Fruit fly (Drosophila melanogaster) whole organism, embryonic: ENCODE results near the gene CG8851.
A peak's percentile ranks its signal among the peaks of the same experiment; 100 is the strongest.

ENCODE experiments used
- Awh ChIP-seq: fragments of 200-800 bp; sonication (Bioruptor generic); IDR thresholded peaks from 2 replicates; pipeline ENCODE4, ENCODE4 v1.3.6; 2022; ENCODE audit warnings: missing biosample characterization, missing genetic modification characterization
- CG10959 ChIP-seq: fragments of 200-800 bp; sonication (Bioruptor generic); IDR thresholded peaks from 2 replicates; pipeline ENCODE4 v1.3.6; 2022; ENCODE audit warnings: missing biosample characterization, missing genetic modification characterization
- CG10979 ChIP-seq: fragments of 200-800 bp; sonication (Bioruptor generic); optimal IDR thresholded peaks from 2 replicates; lab custom pipeline; 2018; ENCODE audit warnings: missing biosample characterization, mild to moderate bottlenecking, missing genetic modification characterization, moderate library complexity
- CG12299 ChIP-seq: fragments of 200-800 bp; sonication (Bioruptor generic); optimal IDR thresholded peaks from 2 replicates; lab custom pipeline; 2018; ENCODE audit warnings: missing biosample characterization, mild to moderate bottlenecking, missing genetic modification characterization
- CG1603 ChIP-seq: fragments of 200-800 bp; sonication (Bioruptor generic); optimal IDR thresholded peaks from 2 replicates; lab custom pipeline; 2019; ENCODE audit warnings: missing biosample characterization, mild to moderate bottlenecking, missing genetic modification characterization, moderate library complexity
- CG16779 ChIP-seq: fragments of 200-800 bp; sonication (Bioruptor generic); IDR thresholded peaks from 2 replicates; pipeline ENCODE4 v1.3.6; 2022; ENCODE audit warnings: missing biosample characterization, missing genetic modification characterization
- CG17328 ChIP-seq: fragments of 200-800 bp; sonication (Bioruptor generic); IDR thresholded peaks from 2 replicates; pipeline ENCODE4 v1.3.6; 2022; ENCODE audit warnings: missing biosample characterization, missing genetic modification characterization
- CG17361 ChIP-seq: fragments of 200-800 bp; sonication (Bioruptor generic); IDR thresholded peaks from 3 replicates; pipeline ENCODE4 v1.3.6; 2022; ENCODE audit warnings: missing biosample characterization, missing genetic modification characterization
- CG31224 ChIP-seq: fragments of 200-800 bp; sonication (Bioruptor generic); IDR thresholded peaks from 2 replicates; pipeline ENCODE4 v1.3.6; 2022; ENCODE audit warnings: missing biosample characterization, missing genetic modification characterization
- CG32532 ChIP-seq: fragments of 200-800 bp; sonication (Bioruptor generic); IDR thresholded peaks from 2 replicates; pipeline ENCODE4 v1.3.6; 2022; ENCODE audit warnings: missing biosample characterization, missing genetic modification characterization
- CG32772 ChIP-seq: fragments of 200-800 bp; sonication (Bioruptor generic); IDR thresholded peaks from 2 replicates; pipeline ENCODE4 v1.3.6; 2022; ENCODE audit warnings: missing biosample characterization, missing genetic modification characterization
- CG5180 ChIP-seq: fragments of 200-800 bp; sonication (Bioruptor generic); optimal IDR thresholded peaks from 3 replicates; lab custom pipeline; 2017; ENCODE audit warnings: missing biosample characterization, missing genetic modification characterization, mild to moderate bottlenecking, moderate library complexity, missing genetic modification reagents
- CG8388 ChIP-seq: fragments of 200-800 bp; sonication (Bioruptor generic); optimal IDR thresholded peaks from 2 replicates; lab custom pipeline; 2019; ENCODE audit warnings: missing biosample characterization, mild to moderate bottlenecking, missing genetic modification characterization, moderate library complexity
- CG9609 ChIP-seq: fragments of 200-800 bp; sonication (Bioruptor generic); optimal IDR thresholded peaks from 3 replicates; lab custom pipeline; 2016; ENCODE audit warnings: missing biosample characterization, missing genetic modification characterization
- CG9727 ChIP-seq: fragments of 200-800 bp; sonication (Bioruptor generic); optimal IDR thresholded peaks from 3 replicates; lab custom pipeline; 2017; ENCODE audit warnings: missing biosample characterization, mild to moderate bottlenecking, missing genetic modification characterization
- Chrac-16 ChIP-seq: fragments of 200-800 bp; sonication (Bioruptor generic); optimal IDR thresholded peaks from 3 replicates; lab custom pipeline; 2016; ENCODE audit warnings: missing biosample characterization, missing genetic modification characterization
- D ChIP-seq, 2 experiments: fragments of 200-800 bp in 1 of 2; fragments of >200 bp in 1 of 2; sonication (Bioruptor generic) in 1 of 2; optimal IDR thresholded peaks; 2 replicates in 1 of 2; 3 replicates in 1 of 2; lab custom pipeline; 2017; ENCODE audit warnings: mild to moderate bottlenecking in 1 of 2, missing biosample characterization in 1 of 2, missing genetic modification characterization in 1 of 2, missing genetic modification reagents in 1 of 2
- D19B ChIP-seq: fragments of 200-800 bp; sonication (Bioruptor generic); optimal IDR thresholded peaks from 2 replicates; lab custom pipeline; 2017; ENCODE audit warnings: missing biosample characterization, mild to moderate bottlenecking, missing genetic modification characterization
- Doc3 ChIP-seq: fragments of 200-800 bp; sonication (Bioruptor generic); IDR thresholded peaks from 3 replicates; pipeline ENCODE4 v1.3.6; 2022; ENCODE audit warnings: missing biosample characterization, missing genetic modification characterization; ENCODE audit not compliant: partially characterized antibody
- Drgx ChIP-seq: fragments of 200-800 bp; sonication (Bioruptor generic); IDR thresholded peaks from 2 replicates; pipeline ENCODE4 v1.3.6; 2022; ENCODE audit warnings: missing biosample characterization, missing genetic modification characterization
- ERR ChIP-seq: fragments of 200-800 bp; sonication (Bioruptor generic); optimal IDR thresholded peaks from 2 replicates; lab custom pipeline; 2016; ENCODE audit warnings: missing biosample characterization, missing genetic modification characterization
- Sin3A ChIP-seq: fragments of >200 bp; optimal IDR thresholded peaks from 2 replicates; lab custom pipeline; 2018
- Sry-δ ChIP-seq: fragments of 200-800 bp; sonication (Bioruptor generic); optimal IDR thresholded peaks from 2 replicates; lab custom pipeline; 2016; ENCODE audit warnings: missing biosample characterization, missing genetic modification characterization
- abd-A ChIP-seq: fragments of 200-800 bp; sonication (Bioruptor generic); optimal IDR thresholded peaks from 3 replicates; lab custom pipeline; 2019; ENCODE audit warnings: missing biosample characterization, mild to moderate bottlenecking, missing genetic modification characterization, moderate library complexity
- ash1 ChIP-seq: fragments of 200-800 bp; sonication (Bioruptor generic); optimal IDR thresholded peaks from 2 replicates; lab custom pipeline; 2018; ENCODE audit warnings: missing biosample characterization, mild to moderate bottlenecking, missing genetic modification characterization
- bigmax ChIP-seq: fragments of 200-800 bp; sonication (Bioruptor generic); optimal IDR thresholded peaks from 2 replicates; lab custom pipeline; 2018; ENCODE audit warnings: missing biosample characterization, mild to moderate bottlenecking, missing genetic modification characterization
- caup ChIP-seq: fragments of 200-800 bp; sonication (Bioruptor generic); optimal IDR thresholded peaks from 3 replicates; lab custom pipeline; 2017; ENCODE audit warnings: missing biosample characterization, mild to moderate bottlenecking, missing genetic modification characterization, moderate library complexity; ENCODE audit not compliant: severe bottlenecking
- crc ChIP-seq: fragments of 200-800 bp; sonication (Bioruptor generic); optimal IDR thresholded peaks from 2 replicates; lab custom pipeline; 2016; ENCODE audit warnings: missing biosample characterization, missing genetic modification characterization
- cwo ChIP-seq: fragments of 200-800 bp; sonication (Bioruptor generic); optimal IDR thresholded peaks from 3 replicates; lab custom pipeline; 2017; ENCODE audit warnings: missing biosample characterization, missing genetic modification characterization, mild to moderate bottlenecking, moderate library complexity, missing genetic modification reagents
- gsb-n ChIP-seq: fragments of 200-800 bp; sonication (Bioruptor generic); optimal IDR thresholded peaks from 3 replicates; lab custom pipeline; 2018; ENCODE audit warnings: missing biosample characterization, mild to moderate bottlenecking, missing genetic modification characterization
- hbn ChIP-seq: fragments of 200-800 bp; sonication (Bioruptor generic); IDR thresholded peaks from 2 replicates; pipeline ENCODE4 v1.3.6; 2022; ENCODE audit warnings: missing biosample characterization, missing genetic modification characterization; ENCODE audit not compliant: partially characterized antibody
- hth ChIP-seq: fragments of >200 bp; optimal IDR thresholded peaks from 2 replicates; lab custom pipeline; 2017; ENCODE audit warnings: inconsistent platforms
- lola ChIP-seq, 3 experiments: fragments of >200 bp in 2 of 3; fragments of 200-800 bp in 1 of 3; sonication (Bioruptor generic) in 1 of 3; optimal IDR thresholded peaks; 2 replicates each; lab custom pipeline; 2017 to 2019; ENCODE audit warnings: missing biosample characterization in 3 of 3, missing genetic modification characterization in 3 of 3, mild to moderate bottlenecking in 1 of 3, moderate library complexity in 1 of 3
- nmo ChIP-seq: fragments of 200-800 bp; sonication (Bioruptor generic); optimal IDR thresholded peaks from 2 replicates; lab custom pipeline; 2018; ENCODE audit warnings: missing biosample characterization, mild to moderate bottlenecking, missing genetic modification characterization, moderate library complexity
- p53 ChIP-seq: fragments of 200-800 bp; sonication (Bioruptor generic); optimal IDR thresholded peaks from 2 replicates; lab custom pipeline; 2016; ENCODE audit warnings: missing biosample characterization, missing genetic modification characterization
- ro ChIP-seq: fragments of 200-800 bp; sonication (Bioruptor generic); IDR thresholded peaks from 2 replicates; pipeline ENCODE4 v1.3.6; 2022; ENCODE audit warnings: missing biosample characterization, missing genetic modification characterization
- row ChIP-seq: fragments of 200-800 bp; sonication (Bioruptor generic); IDR thresholded peaks from 3 replicates; pipeline ENCODE4 v1.3.6; 2022; ENCODE audit warnings: missing biosample characterization, missing genetic modification characterization
- seq ChIP-seq: fragments of 200-800 bp; sonication (Bioruptor generic); IDR thresholded peaks from 2 replicates; pipeline ENCODE4 v1.3.6; 2022; ENCODE audit warnings: missing biosample characterization, missing genetic modification characterization
- vnd ChIP-seq: fragments of 200-800 bp; sonication (Bioruptor generic); IDR thresholded peaks from 3 replicates; pipeline ENCODE4 v1.3.6; 2022; ENCODE audit warnings: missing biosample characterization, missing genetic modification characterization; ENCODE audit not compliant: partially characterized antibody
- vvl ChIP-seq: fragments of 200-800 bp; sonication (Bioruptor generic); IDR thresholded peaks from 2 replicates; pipeline ENCODE4 v1.3.6; 2022; ENCODE audit warnings: missing biosample characterization, missing genetic modification characterization
- wdn ChIP-seq: fragments of 200-800 bp; sonication (Bioruptor generic); IDR thresholded peaks from 2 replicates; pipeline ENCODE4 v1.3.6; 2022; ENCODE audit warnings: missing biosample characterization, missing genetic modification characterization
- zfh1 ChIP-seq: fragments of 200-800 bp; sonication (Bioruptor generic); IDR thresholded peaks from 3 replicates; pipeline ENCODE4 v1.3.6; 2022; ENCODE audit warnings: missing biosample characterization, missing genetic modification characterization

Gene CG8851

dm6 chr2L:3555408-3556058, 36.1 kb downstream of the CG8851 start (continued):
- peak; percentile 55 for TF ChIP-seq CG10979
- TF ChIP-seq CG17361 (GFP tag; lab: Robert Waterston, UW) = peak; percentile 19; the same call in 1 of the 3 replicates
- TF ChIP-seq wdn (GFP tag; lab: Robert Waterston, UW) = no peak
- no peak for TF ChIP-seq CG32532 (GFP tag; lab: Robert Waterston, UW)
- TF ChIP-seq row (GFP tag; lab: Robert Waterston, UW) = peak; percentile 60
- TF ChIP-seq D (optimal IDR thresholded peaks at IDR 0.05; lab: Kevin White, UChicago) = no peak
- peak; percentile 19 for TF ChIP-seq D (GFP tag; optimal IDR thresholded peaks at IDR 0.05; lab: Kevin White, UChicago)
- TF ChIP-seq caup (GFP tag; lab: Kevin White, UChicago) = no peak
- TF ChIP-seq zfh1 (GFP tag; lab: Robert Waterston, UW) = peak; percentile 58; the same call in 2 of the 3 replicates
- no peak for TF ChIP-seq ash1 (GFP tag; lab: Kevin White, UChicago)
- TF ChIP-seq hbn (GFP tag; lab: Robert Waterston, UW) = no peak
- TF ChIP-seq lola (GFP tag; optimal IDR thresholded peaks at IDR 0.05; lab: Kevin White, UChicago) = peak in 1 of 3 experiments; percentile 65
- no peak for TF ChIP-seq p53 (GFP tag; lab: Kevin White, UChicago)
- no peak for TF ChIP-seq ERR (GFP tag; lab: Kevin White, UChicago)
- TF ChIP-seq CG8388 (GFP tag; lab: Kevin White, UChicago) = peak; percentile 38
- TF ChIP-seq Doc3 (GFP tag; lab: Robert Waterston, UW) = peak; percentile 63; the same call in 2 of the 3 replicates
- TF ChIP-seq Chrac-16 (GFP tag; lab: Kevin White, UChicago) = peak; percentile 15
- TF ChIP-seq CG10959 (GFP tag; lab: Robert Waterston, UW) = peak; percentile 59; the same call in 1 of the 2 replicates
- TF ChIP-seq CG9727 (GFP tag; lab: Kevin White, UChicago) = peak; percentile 14
- no peak for TF ChIP-seq bigmax (GFP tag; lab: Kevin White, UChicago)
- 0 out of 2 replicates have a peak, but pooled peaks have one; percentile 23 for TF ChIP-seq CG32772 (GFP tag; lab: Robert Waterston, UW)
- TF ChIP-seq CG17328 (GFP tag; lab: Robert Waterston, UW) = 0 out of 2 replicates have a peak, but pooled peaks have one; percentile 34
- peak; percentile 15 for TF ChIP-seq nmo
- TF ChIP-seq vnd (GFP tag; lab: Robert Waterston, UW) = no peak

- TF ChIP-seq D19B (GFP tag; lab: Kevin White, UChicago) = no peak
- no peak for TF ChIP-seq CG16779 (GFP tag; lab: Robert Waterston, UW)
- peak; percentile 57 for TF ChIP-seq gsb-n (tag; lab: Kevin White, UChicago)
- TF ChIP-seq CG9609 (GFP tag; lab: Kevin White, UChicago) = no peak
- TF ChIP-seq CG5180 (GFP tag; lab: Kevin White, UChicago) = no peak
- TF ChIP-seq CG31224 = no peak
- no peak for TF ChIP-seq CG1603 (tag; lab: Kevin White, UChicago)
- TF ChIP-seq CG12299 = no peak
- TF ChIP-seq ro = no peak
- TF ChIP-seq crc (GFP tag; lab: Kevin White, UChicago) = no peak
- no peak for TF ChIP-seq Sry-δ (GFP tag; lab: Kevin White, UChicago)
- TF ChIP-seq abd-A (tag; lab: Kevin White, UChicago) = peak; percentile 7
- TF ChIP-seq Drgx (GFP tag; lab: Robert Waterston, UW) = no peak
- TF ChIP-seq seq (GFP tag; lab: Robert Waterston, UW) = no peak
- TF ChIP-seq vvl (GFP tag; lab: Robert Waterston, UW) = peak; percentile 59; the same call in 1 of the 2 replicates
- no peak for TF ChIP-seq cwo (GFP tag; lab: Kevin White, UChicago)
- peak; percentile 58; the same call in 1 of the 2 replicates for TF ChIP-seq Awh
- TF ChIP-seq hth (lab: Kevin White, UChicago) = no peak
- no peak for TF ChIP-seq Sin3A (lab: Kevin White, UChicago)
Observed at dm6 chr2L:3556937-3557336, 37.5 kb downstream of the CG8851 start.
